Worm (Caenorhabditis elegans) whole organism, mixed stage, embryonic: ENCODE data around the gene odr-3.

Experiments used
- M03D4.4 ChIP-seq: sonication (generic microtip); optimal IDR thresholded peaks from 2 replicates; lab custom pipeline; 2017; ENCODE audit warnings: mild to moderate bottlenecking, missing genetic modification characterization, missing compliant biosample characterization
- bed-3 ChIP-seq: fragments of 200-800 bp; sonication (Bioruptor generic); optimal IDR thresholded peaks from 3 replicates; lab custom pipeline; 2018; ENCODE audit warnings: mild to moderate bottlenecking, missing genetic modification characterization, moderate library complexity, missing compliant biosample characterization
- blmp-1 ChIP-seq: fragments of 150-350 bp; optimal IDR thresholded peaks from 2 replicates; lab custom pipeline; 2014; ENCODE audit warnings: missing biosample characterization, missing genetic modification characterization
- ceh-39 ChIP-seq: fragments of 150-350 bp; optimal IDR thresholded peaks from 2 replicates; lab custom pipeline; 2014; ENCODE audit warnings: missing biosample characterization, missing genetic modification characterization
- ceh-43 ChIP-seq: fragments of 200-800 bp; sonication (Bioruptor generic); optimal IDR thresholded peaks from 2 replicates; lab custom pipeline; 2018; ENCODE audit warnings: mild to moderate bottlenecking, missing genetic modification characterization, moderate library complexity, missing compliant biosample characterization
- ceh-83 ChIP-seq: fragments of 200-800 bp; sonication (Bioruptor generic); optimal IDR thresholded peaks from 2 replicates; lab custom pipeline; 2018; ENCODE audit warnings: mild to moderate bottlenecking, missing genetic modification characterization, missing compliant biosample characterization
- ces-1 ChIP-seq: fragments of 150-350 bp; optimal IDR thresholded peaks from 2 replicates; lab custom pipeline; 2014; ENCODE audit warnings: missing biosample characterization, missing genetic modification reagents, missing genetic modification characterization
- cnd-1 ChIP-seq: fragments of 200-800 bp; sonication (Bioruptor generic); optimal IDR thresholded peaks from 2 replicates; lab custom pipeline; 2018; ENCODE audit warnings: mild to moderate bottlenecking, missing genetic modification characterization, missing compliant biosample characterization
- elt-1 ChIP-seq: sonication (generic microtip); optimal IDR thresholded peaks from 2 replicates; lab custom pipeline; 2017; ENCODE audit warnings: missing genetic modification characterization, mild to moderate bottlenecking, missing compliant biosample characterization, antibody characterized with exemption, moderate library complexity, borderline replicate concordance; ENCODE audit not compliant: insufficient read depth
- elt-3 ChIP-seq: fragments of 150-350 bp; optimal IDR thresholded peaks from 2 replicates; lab custom pipeline; 2014; ENCODE audit warnings: missing biosample characterization, missing genetic modification characterization
- flh-1 ChIP-seq: fragments of 200-800 bp; sonication (Bioruptor generic); optimal IDR thresholded peaks from 2 replicates; lab custom pipeline; 2018; ENCODE audit warnings: mild to moderate bottlenecking, missing genetic modification characterization, moderate library complexity, missing compliant biosample characterization
- ham-2 ChIP-seq: fragments of 200-800 bp; sonication (Bioruptor generic); optimal IDR thresholded peaks from 2 replicates; lab custom pipeline; 2018; ENCODE audit warnings: mild to moderate bottlenecking, missing genetic modification characterization, missing compliant biosample characterization
- hlh-1 ChIP-seq: fragments of 150-350 bp; optimal IDR thresholded peaks from 2 replicates; lab custom pipeline; 2014; ENCODE audit warnings: missing biosample characterization, missing genetic modification reagents, missing genetic modification characterization
- lin-13 ChIP-seq: fragments of 150-350 bp; optimal IDR thresholded peaks from 2 replicates; lab custom pipeline; 2014; ENCODE audit warnings: missing biosample characterization, missing genetic modification characterization
- lin-32 ChIP-seq: fragments of 200-800 bp; sonication (Bioruptor generic); optimal IDR thresholded peaks from 2 replicates; lab custom pipeline; 2018; ENCODE audit warnings: mild to moderate bottlenecking, missing genetic modification characterization, missing compliant biosample characterization
- lsy-2 ChIP-seq: fragments of 150-350 bp; optimal IDR thresholded peaks from 2 replicates; lab custom pipeline; 2014; ENCODE audit warnings: missing biosample characterization, missing genetic modification characterization
- mab-5 ChIP-seq: fragments of 150-350 bp; optimal IDR thresholded peaks from 2 replicates; lab custom pipeline; 2014; ENCODE audit warnings: missing biosample characterization, missing genetic modification characterization
- mep-1 ChIP-seq: fragments of 150-350 bp; optimal IDR thresholded peaks from 2 replicates; lab custom pipeline; 2017; ENCODE audit warnings: missing biosample characterization, missing genetic modification reagents, missing genetic modification characterization, inconsistent platforms
- nhr-12 ChIP-seq: fragments of 150-350 bp; optimal IDR thresholded peaks from 2 replicates; lab custom pipeline; 2014; ENCODE audit warnings: missing biosample characterization, missing genetic modification characterization
- nhr-2 ChIP-seq: fragments of 150-350 bp; optimal IDR thresholded peaks from 2 replicates; lab custom pipeline; 2014; ENCODE audit warnings: missing biosample characterization, missing genetic modification characterization
- nhr-237 ChIP-seq: fragments of 150-350 bp; optimal IDR thresholded peaks from 2 replicates; lab custom pipeline; 2014; ENCODE audit warnings: missing biosample characterization, missing genetic modification characterization
- nhr-28 ChIP-seq: fragments of 150-350 bp; optimal IDR thresholded peaks from 2 replicates; lab custom pipeline; 2014; ENCODE audit warnings: missing biosample characterization, missing genetic modification characterization
- nhr-76 ChIP-seq: sonication (generic microtip); optimal IDR thresholded peaks from 2 replicates; lab custom pipeline; 2017; ENCODE audit warnings: missing biosample characterization, missing genetic modification characterization
- pha-4 ChIP-seq: fragments of 150-350 bp; optimal IDR thresholded peaks from 2 replicates; lab custom pipeline; 2018; ENCODE audit warnings: missing biosample characterization, missing genetic modification reagents, missing genetic modification characterization
- sem-2 ChIP-seq: fragments of 200-800 bp; sonication (Bioruptor generic); optimal IDR thresholded peaks from 2 replicates; lab custom pipeline; 2018; ENCODE audit warnings: mild to moderate bottlenecking, missing genetic modification characterization, missing compliant biosample characterization
- snpc-4 ChIP-seq: fragments of 150-350 bp; optimal IDR thresholded peaks from 2 replicates; lab custom pipeline; 2014; ENCODE audit warnings: missing biosample characterization, missing genetic modification characterization
- sptf-1 ChIP-seq: sonication (generic microtip); optimal IDR thresholded peaks from 2 replicates; lab custom pipeline; 2017; ENCODE audit warnings: mild to moderate bottlenecking, missing genetic modification characterization, moderate library complexity, missing compliant biosample characterization
- tbx-8 ChIP-seq: fragments of 200-800 bp; sonication (Bioruptor generic); optimal IDR thresholded peaks from 2 replicates; lab custom pipeline; 2018; ENCODE audit warnings: mild to moderate bottlenecking, missing genetic modification characterization, moderate library complexity, missing compliant biosample characterization
- unc-39 ChIP-seq: fragments of 150-350 bp; optimal IDR thresholded peaks from 2 replicates; lab custom pipeline; 2014; ENCODE audit warnings: missing biosample characterization, missing genetic modification characterization
- zip-8 ChIP-seq: fragments of 150-350 bp; optimal IDR thresholded peaks from 2 replicates; lab custom pipeline; 2014; ENCODE audit warnings: missing biosample characterization, missing genetic modification characterization
- ztf-11 ChIP-seq: fragments of 150-350 bp; optimal IDR thresholded peaks from 2 replicates; lab custom pipeline; 2014; ENCODE audit warnings: missing biosample characterization, missing genetic modification characterization

The odr-3 gene

ce11 chrV:13262781-13263318, 13.5 kb upstream of the odr-3 start:
- TF ChIP-seq zip-8 (no peak), ztf-11 (tag; lab: Kevin White, UChicago) (no peak), ceh-43 (GFP tag; lab: Kevin White, UChicago) (no peak), cnd-1 (tag; lab: Kevin White, UChicago) (no peak), lin-13 (tag; lab: Kevin White, UChicago) (no peak), unc-39 (tag; lab: Kevin White, UChicago) (no peak), ham-2 (GFP tag; lab: Kevin White, UChicago) (no peak), blmp-1 (tag; lab: Kevin White, UChicago) (no peak), elt-1 (tag; lab: Kevin White, UChicago) (no peak), sptf-1 (tag; lab: Kevin White, UChicago) (no peak), mep-1 (tag; lab: Kevin White, UChicago) (no peak), ceh-83 (GFP tag; lab: Kevin White, UChicago) (no peak), snpc-4 (tag; lab: Kevin White, UChicago) (no peak), hlh-1 (tag; lab: Kevin White, UChicago) (no peak), elt-3 (no peak), nhr-237 (tag; lab: Kevin White, UChicago) (no peak), bed-3 (GFP tag; lab: Kevin White, UChicago) (no peak), lin-32 (GFP tag; lab: Kevin White, UChicago) (no peak)

DNA sequence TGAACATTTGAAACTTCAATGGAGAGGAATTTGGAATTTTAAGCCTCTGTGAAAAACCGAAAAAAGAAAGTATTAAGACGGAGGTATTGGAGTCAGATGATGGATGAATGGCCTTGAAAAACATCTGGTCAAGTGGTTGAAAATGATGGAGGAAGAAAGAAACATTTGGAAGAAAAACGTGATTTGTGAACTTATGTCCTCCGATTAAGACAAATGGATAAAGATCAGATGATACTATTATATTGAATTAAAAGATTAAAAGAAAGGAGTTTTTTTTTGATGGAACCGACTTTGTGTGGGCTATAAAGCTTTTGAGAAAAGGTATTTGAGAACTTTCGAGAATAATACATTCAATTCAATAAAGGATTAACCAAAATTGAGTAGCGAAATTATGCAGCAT, 10.2 kb upstream of the odr-3 start:
- no peak for TF ChIP-seq nhr-2 (tag; lab: Kevin White, UChicago)
- TF ChIP-seq sptf-1 (tag; lab: Kevin White, UChicago) = no peak
- TF ChIP-seq ham-2 (GFP tag; lab: Kevin White, UChicago) = no peak
- TF ChIP-seq sem-2 = no peak
- no peak for TF ChIP-seq nhr-28 (tag; lab: Kevin White, UChicago)

ce11 chrV:13258909-13259361, 9.6 kb upstream of the odr-3 start, which contains the start of gene C34D1.4:
TSS of gene C34D1.4 (minus strand) at chrV:13259311.
- no peak for TF ChIP-seq zip-8
- no peak for TF ChIP-seq tbx-8 (GFP tag; lab: Kevin White, UChicago)
- TF ChIP-seq pha-4 (tag; lab: Kevin White, UChicago) = no peak
- TF ChIP-seq M03D4.4 (tag; lab: Kevin White, UChicago) = no peak
- TF ChIP-seq ham-2 (GFP tag; lab: Kevin White, UChicago) = no peak
- no peak for TF ChIP-seq cnd-1 (tag; lab: Kevin White, UChicago)
- TF ChIP-seq snpc-4 (tag; lab: Kevin White, UChicago) = no peak
- TF ChIP-seq sem-2 = no peak
- no peak for TF ChIP-seq ceh-43 (GFP tag; lab: Kevin White, UChicago)
- no peak for TF ChIP-seq ceh-83 (GFP tag; lab: Kevin White, UChicago)
- TF ChIP-seq mab-5 (tag; lab: Kevin White, UChicago) = no peak
- no peak for TF ChIP-seq lin-13 (tag; lab: Kevin White, UChicago)
- no peak for TF ChIP-seq nhr-76 (tag; lab: Kevin White, UChicago)
- TF ChIP-seq lin-32 (GFP tag; lab: Kevin White, UChicago) = no peak
- TF ChIP-seq nhr-12 = no peak

DNA sequence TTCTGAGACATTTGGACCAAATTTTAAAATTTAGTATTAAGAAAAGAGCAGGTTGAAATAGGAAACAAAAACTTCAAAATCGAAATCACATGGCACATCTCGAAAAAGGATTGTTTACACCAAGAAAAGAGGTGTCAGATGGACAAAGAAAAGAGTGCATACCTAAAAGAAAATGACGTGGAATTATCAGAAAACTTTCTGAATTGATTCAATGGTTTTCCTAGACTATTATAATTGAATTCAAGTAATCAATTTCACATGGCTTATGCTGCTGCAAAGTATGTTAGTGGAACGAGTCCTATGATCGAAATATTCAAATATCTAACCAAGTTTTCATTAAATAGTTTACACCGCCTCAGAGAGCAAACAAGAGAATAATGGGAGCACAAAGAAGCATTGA, 3.5 kb upstream of the odr-3 start:
- TF ChIP-seq nhr-28 (tag; lab: Kevin White, UChicago) = no peak
- no peak for TF ChIP-seq sem-2
- no peak for TF ChIP-seq ces-1 (GFP tag; lab: Kevin White, UChicago)
- no peak for TF ChIP-seq nhr-2 (tag; lab: Kevin White, UChicago)
- no peak for TF ChIP-seq ceh-39 (tag; lab: Kevin White, UChicago)
- no peak for TF ChIP-seq nhr-237 (tag; lab: Kevin White, UChicago)
- TF ChIP-seq ham-2 (GFP tag; lab: Kevin White, UChicago) = no peak
- TF ChIP-seq ceh-83 (GFP tag; lab: Kevin White, UChicago) = no peak
- no peak for TF ChIP-seq lin-32 (GFP tag; lab: Kevin White, UChicago)
- TF ChIP-seq blmp-1 (tag; lab: Kevin White, UChicago) = no peak
- no peak for TF ChIP-seq unc-39 (tag; lab: Kevin White, UChicago)
- TF ChIP-seq snpc-4 (tag; lab: Kevin White, UChicago) = no peak
- no peak for TF ChIP-seq flh-1
- no peak for TF ChIP-seq mep-1 (tag; lab: Kevin White, UChicago)
- TF ChIP-seq ceh-43 (GFP tag; lab: Kevin White, UChicago) = no peak
- no peak for TF ChIP-seq sptf-1 (tag; lab: Kevin White, UChicago)
- TF ChIP-seq bed-3 (GFP tag; lab: Kevin White, UChicago) = no peak
- no peak for TF ChIP-seq M03D4.4 (tag; lab: Kevin White, UChicago)
- no peak for TF ChIP-seq lsy-2 (tag; lab: Kevin White, UChicago)
- TF ChIP-seq, all 35 proteins: peak for 0
